Fruit fly (Drosophila melanogaster) whole organism, embryonic: ENCODE measurements around the gene Sfp87B.

Experiments used
- Bteb2 ChIP-seq: fragments of 200-800 bp; sonication (Bioruptor generic); optimal IDR thresholded peaks from 2 replicates; lab custom pipeline; 2016; ENCODE audit warnings: missing biosample characterization, missing genetic modification characterization
- CG13123 ChIP-seq: fragments of 200-800 bp; sonication (Bioruptor generic); optimal IDR thresholded peaks from 2 replicates; lab custom pipeline; 2016; ENCODE audit warnings: missing biosample characterization, missing genetic modification characterization
- CG1602 ChIP-seq: fragments of 200-800 bp; sonication (Bioruptor generic); optimal IDR thresholded peaks from 3 replicates; lab custom pipeline; 2016; ENCODE audit warnings: missing biosample characterization, missing genetic modification characterization
- CG1603 ChIP-seq: fragments of 200-800 bp; sonication (Bioruptor generic); optimal IDR thresholded peaks from 2 replicates; lab custom pipeline; 2019; ENCODE audit warnings: missing biosample characterization, mild to moderate bottlenecking, missing genetic modification characterization, moderate library complexity
- CG17328 ChIP-seq: fragments of 200-800 bp; sonication (Bioruptor generic); IDR thresholded peaks from 2 replicates; pipeline ENCODE4 v1.3.6; 2022; ENCODE audit warnings: missing biosample characterization, missing genetic modification characterization
- CG2116 ChIP-seq: fragments of 200-800 bp; sonication (Bioruptor generic); optimal IDR thresholded peaks from 3 replicates; lab custom pipeline; 2018; ENCODE audit warnings: missing biosample characterization, mild to moderate bottlenecking, missing genetic modification characterization
- CG2875 ChIP-seq: fragments of 200-800 bp; sonication (Bioruptor generic); optimal IDR thresholded peaks from 2 replicates; lab custom pipeline; 2017; ENCODE audit warnings: missing biosample characterization, mild to moderate bottlenecking, missing genetic modification characterization, missing genetic modification reagents
- CG3163 ChIP-seq: fragments of 200-800 bp; sonication (Bioruptor generic); optimal IDR thresholded peaks from 3 replicates; lab custom pipeline; 2016; ENCODE audit warnings: missing biosample characterization, missing genetic modification characterization
- CG6175 ChIP-seq: fragments of 200-800 bp; sonication (Bioruptor generic); IDR thresholded peaks from 3 replicates; pipeline ENCODE4 v1.3.6; 2022; ENCODE audit warnings: missing biosample characterization, missing genetic modification characterization
- CG6272 ChIP-seq: fragments of 200-800 bp; sonication (Bioruptor generic); IDR thresholded peaks from 2 replicates; pipeline ENCODE4 v1.3.6; 2022; ENCODE audit warnings: missing biosample characterization, missing genetic modification characterization
- CG8281 ChIP-seq: fragments of 200-800 bp; sonication (Bioruptor generic); optimal IDR thresholded peaks from 2 replicates; lab custom pipeline; 2018; ENCODE audit warnings: missing biosample characterization, mild to moderate bottlenecking, missing genetic modification characterization, moderate library complexity
- CG9797 ChIP-seq: fragments of 200-800 bp; sonication (Bioruptor generic); optimal IDR thresholded peaks from 3 replicates; lab custom pipeline; 2018; ENCODE audit warnings: missing biosample characterization, mild to moderate bottlenecking, missing genetic modification characterization
- CG9876 ChIP-seq: fragments of 200-800 bp; sonication (Bioruptor generic); optimal IDR thresholded peaks from 2 replicates; lab custom pipeline; 2016; ENCODE audit warnings: missing biosample characterization, missing genetic modification characterization
- CHES-1-like ChIP-seq: fragments of 200-800 bp; sonication (Bioruptor generic); optimal IDR thresholded peaks from 2 replicates; lab custom pipeline; 2016; ENCODE audit warnings: missing biosample characterization, missing genetic modification characterization
- Drgx ChIP-seq: fragments of 200-800 bp; sonication (Bioruptor generic); IDR thresholded peaks from 2 replicates; pipeline ENCODE4 v1.3.6; 2022; ENCODE audit warnings: missing biosample characterization, missing genetic modification characterization
- Ets65A ChIP-seq: fragments of 200-800 bp; sonication (Bioruptor generic); peaks from one replicate; lab custom pipeline; 2016; ENCODE audit warnings: missing biosample characterization, missing genetic modification characterization
- Fer1 ChIP-seq: fragments of 200-800 bp; sonication (Bioruptor generic); optimal IDR thresholded peaks from 2 replicates; lab custom pipeline; 2017; ENCODE audit warnings: missing biosample characterization, mild to moderate bottlenecking, missing genetic modification characterization
- HLHmδ ChIP-seq: fragments of 200-800 bp; sonication (Bioruptor generic); optimal IDR thresholded peaks from 2 replicates; lab custom pipeline; 2018; ENCODE audit warnings: missing biosample characterization, mild to moderate bottlenecking, missing genetic modification characterization, moderate library complexity
- HmgD ChIP-seq: fragments of 200-800 bp; sonication (Bioruptor generic); optimal IDR thresholded peaks from 3 replicates; lab custom pipeline; 2016; ENCODE audit warnings: missing biosample characterization, missing genetic modification characterization
- NC2α ChIP-seq: fragments of 200-800 bp; sonication (Bioruptor generic); optimal IDR thresholded peaks from 2 replicates; lab custom pipeline; 2016; ENCODE audit warnings: missing biosample characterization, missing genetic modification characterization
- Vsx1 ChIP-seq: fragments of 200-800 bp; sonication (Bioruptor generic); optimal IDR thresholded peaks from 2 replicates; lab custom pipeline; 2017; ENCODE audit warnings: missing biosample characterization, mild to moderate bottlenecking, missing genetic modification characterization, missing genetic modification reagents
- Xrp1 ChIP-seq: fragments of 200-800 bp; sonication (Bioruptor generic); IDR thresholded peaks from 2 replicates; pipeline ENCODE4 v1.3.6; 2022; ENCODE audit warnings: missing biosample characterization, missing genetic modification characterization
- abd-A ChIP-seq: fragments of 200-800 bp; sonication (Bioruptor generic); optimal IDR thresholded peaks from 3 replicates; lab custom pipeline; 2019; ENCODE audit warnings: missing biosample characterization, mild to moderate bottlenecking, missing genetic modification characterization, moderate library complexity
- ac ChIP-seq: fragments of 200-800 bp; sonication (Bioruptor generic); optimal IDR thresholded peaks from 3 replicates; lab custom pipeline; 2017; ENCODE audit warnings: missing biosample characterization, mild to moderate bottlenecking, missing genetic modification characterization
- bsh ChIP-seq, 2 experiments: fragments of 200-800 bp; sonication (Bioruptor generic); optimal IDR thresholded peaks; 2 replicates each; lab custom pipeline; 2017 to 2018; ENCODE audit warnings: mild to moderate bottlenecking in 2 of 2, missing biosample characterization in 2 of 2, missing genetic modification characterization in 2 of 2, moderate library complexity in 1 of 2
- chif ChIP-seq, 2 experiments: fragments of 200-800 bp; sonication (Bioruptor generic); optimal IDR thresholded peaks; 3 replicates each; lab custom pipeline; 2016; ENCODE audit warnings: missing biosample characterization in 2 of 2, missing genetic modification characterization in 2 of 2
- esg ChIP-seq: fragments of 200-800 bp; sonication (Bioruptor generic); conservative IDR thresholded peaks from 2 replicates; pipeline ENCODE4 v1.3.6; 2022; ENCODE audit warnings: missing biosample characterization, missing genetic modification characterization
- gsb-n ChIP-seq: fragments of 200-800 bp; sonication (Bioruptor generic); optimal IDR thresholded peaks from 3 replicates; lab custom pipeline; 2018; ENCODE audit warnings: missing biosample characterization, mild to moderate bottlenecking, missing genetic modification characterization
- gt ChIP-seq: fragments of 200-800 bp; sonication (Bioruptor generic); IDR thresholded peaks from 2 replicates; pipeline ENCODE4 v1.3.6; 2022; ENCODE audit warnings: missing biosample characterization, missing genetic modification characterization
- kni ChIP-seq: fragments of 200-800 bp; sonication (Bioruptor generic); optimal IDR thresholded peaks from 3 replicates; lab custom pipeline; 2017; ENCODE audit warnings: mild to moderate bottlenecking, missing biosample characterization, missing genetic modification reagents, missing genetic modification characterization
- nau ChIP-seq: fragments of 200-800 bp; sonication (Bioruptor generic); optimal IDR thresholded peaks from 3 replicates; lab custom pipeline; 2017; ENCODE audit warnings: missing biosample characterization, mild to moderate bottlenecking, missing genetic modification characterization, missing genetic modification reagents
- nerfin-1 ChIP-seq: fragments of 200-800 bp; sonication (Bioruptor generic); optimal IDR thresholded peaks from 3 replicates; lab custom pipeline; 2019; ENCODE audit warnings: missing biosample characterization, mild to moderate bottlenecking, missing genetic modification characterization, moderate library complexity
- nmo ChIP-seq: fragments of 200-800 bp; sonication (Bioruptor generic); optimal IDR thresholded peaks from 2 replicates; lab custom pipeline; 2018; ENCODE audit warnings: missing biosample characterization, mild to moderate bottlenecking, missing genetic modification characterization, moderate library complexity
- org-1 ChIP-seq: fragments of 200-800 bp; sonication (Bioruptor generic); optimal IDR thresholded peaks from 2 replicates; lab custom pipeline; 2017; ENCODE audit warnings: missing biosample characterization, missing genetic modification characterization
- salm ChIP-seq: fragments of 200-800 bp; sonication (Bioruptor generic); optimal IDR thresholded peaks from 2 replicates; lab custom pipeline; 2018; ENCODE audit warnings: missing biosample characterization, mild to moderate bottlenecking, missing genetic modification characterization
- sens ChIP-seq: fragments of 200-800 bp; sonication (Bioruptor generic); peaks from one replicate; lab custom pipeline; 2016; ENCODE audit warnings: missing biosample characterization, missing genetic modification characterization
- ssp ChIP-seq: fragments of 200-800 bp; sonication (Bioruptor generic); IDR thresholded peaks from 2 replicates; pipeline ENCODE4 v1.3.6; 2022; ENCODE audit warnings: missing biosample characterization, missing genetic modification characterization
- stwl ChIP-seq: fragments of 200-800 bp; sonication (Bioruptor generic); optimal IDR thresholded peaks from 3 replicates; lab custom pipeline; 2018; ENCODE audit warnings: missing biosample characterization, mild to moderate bottlenecking, missing genetic modification characterization, moderate library complexity
- zen ChIP-seq: fragments of 200-800 bp; sonication (Bioruptor generic); optimal IDR thresholded peaks from 3 replicates; lab custom pipeline; 2018; ENCODE audit warnings: missing biosample characterization, mild to moderate bottlenecking, missing genetic modification characterization, moderate library complexity
- zfh1 ChIP-seq: fragments of 200-800 bp; sonication (Bioruptor generic); IDR thresholded peaks from 3 replicates; pipeline ENCODE4 v1.3.6; 2022; ENCODE audit warnings: missing biosample characterization, missing genetic modification characterization

The Sfp87B gene

dm6 chr3R:12285589-12285988 lies 12.7 kb downstream of the Sfp87B start:
- TF ChIP-seq Bteb2 (GFP tag; lab: Kevin White, UChicago) (no peak), HLHmδ (GFP tag; lab: Kevin White, UChicago) (no peak), CG13123 (GFP tag; lab: Kevin White, UChicago) (no peak), HmgD (no peak), ac (GFP tag; lab: Kevin White, UChicago) (no peak), nau (no peak), CG9876 (GFP tag; lab: Kevin White, UChicago) (no peak), gt (GFP tag; lab: Robert Waterston, UW) (no peak), CG1603 (no peak), CG2116 (GFP tag; lab: Kevin White, UChicago) (no peak), stwl (no peak), CG6272 (GFP tag; lab: Robert Waterston, UW) (no peak), chif (GFP tag; optimal IDR thresholded peaks at IDR 0.05; lab: Kevin White, UChicago) (no peak), nmo (no peak), Vsx1 (no peak)

dm6 chr3R:12288580-12289299 lies 15.8 kb downstream of the Sfp87B start:
- TF ChIP-seq CG9797 (GFP tag; lab: Kevin White, UChicago) (no peak), Ets65A (peak; percentile 59)

dm6 chr3R:12290466-12291237 lies 17.7 kb downstream of the Sfp87B start:
- TF ChIP-seq CG17328 (GFP tag; lab: Robert Waterston, UW) (no peak), zfh1 (GFP tag; lab: Robert Waterston, UW) (no peak), CG8281 (tag; lab: Kevin White, UChicago) (peak; percentile 97)

DNA sequence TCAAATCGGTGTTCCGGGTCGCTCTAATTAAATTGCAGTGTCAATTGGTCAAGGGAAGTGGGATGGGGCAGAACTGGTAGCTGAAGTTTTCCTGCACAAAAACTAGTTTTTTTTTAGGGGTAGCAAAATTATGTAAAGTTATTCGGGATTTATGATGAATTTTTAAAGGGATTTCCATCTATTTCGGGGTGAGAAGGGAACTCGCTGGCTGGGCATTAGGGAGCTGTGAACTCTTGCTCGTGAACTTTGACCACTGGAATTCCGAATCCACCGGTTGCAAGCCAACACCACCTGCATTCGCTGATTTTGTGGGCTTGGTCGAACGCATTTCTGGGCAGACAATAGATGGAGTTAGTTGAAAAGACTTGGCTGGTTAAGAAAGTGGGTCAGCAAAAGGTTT lies 18.9 kb downstream of the Sfp87B start:
- peak; percentile 18 for TF ChIP-seq Ets65A
- TF ChIP-seq gsb-n (tag; lab: Kevin White, UChicago) = peak; percentile 16
- no peak for TF ChIP-seq NC2α (GFP tag; lab: Kevin White, UChicago)
- TF ChIP-seq nerfin-1 = peak; percentile 70
- TF ChIP-seq CG6175 (GFP tag; lab: Robert Waterston, UW) = no peak

DNA sequence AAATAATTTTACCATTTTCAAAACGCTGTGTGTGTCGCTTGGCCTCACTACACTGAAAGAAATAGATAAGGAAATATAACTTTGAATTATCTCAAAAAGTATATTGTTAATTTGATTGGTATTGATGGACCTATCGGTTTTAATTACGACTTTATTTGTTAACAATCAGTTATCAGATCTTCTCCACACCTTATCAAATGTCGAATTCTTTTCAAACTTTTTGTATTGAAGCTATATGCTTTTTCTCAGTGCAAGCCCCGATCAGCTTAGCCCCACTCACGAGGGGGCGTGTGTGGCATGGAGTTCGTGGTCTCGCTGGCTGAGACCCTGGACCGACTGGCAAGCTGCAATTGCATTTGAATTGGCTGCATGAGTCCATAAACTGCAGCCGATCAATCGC lies 24.3 kb downstream of the Sfp87B start:
- no peak for TF ChIP-seq CHES-1-like
- TF ChIP-seq CG3163 = no peak
- TF ChIP-seq sens (GFP tag; lab: Kevin White, UChicago) = peak; percentile 56
- TF ChIP-seq Drgx (GFP tag; lab: Robert Waterston, UW) = peak; percentile 81
- TF ChIP-seq CG1602 (GFP tag; lab: Kevin White, UChicago) = no peak
- TF ChIP-seq bsh (GFP tag; optimal IDR thresholded peaks at IDR 0.05; lab: Kevin White, UChicago) = peak in 1 of 2 experiments; percentile 25

DNA sequence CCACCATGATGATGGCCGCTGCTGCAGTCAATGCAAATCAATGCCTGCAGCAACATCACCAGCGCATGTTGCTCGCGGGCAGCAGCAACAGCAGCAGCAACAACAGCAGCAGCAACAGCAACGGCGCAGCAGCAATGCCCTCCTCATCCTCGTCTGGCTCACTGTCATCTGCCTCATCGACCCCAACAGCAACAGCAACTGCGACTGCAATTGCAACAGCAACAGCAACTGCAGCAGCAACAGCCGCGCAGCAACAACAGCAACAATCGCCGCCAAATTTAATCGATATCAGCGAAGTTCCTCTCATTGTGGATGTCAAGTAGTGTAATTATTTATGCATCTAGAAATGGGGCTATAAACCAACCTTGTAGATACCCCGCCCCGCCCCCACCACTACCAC lies 28.6 kb downstream of the Sfp87B start:
- TF ChIP-seq abd-A = no peak
- TF ChIP-seq CG9797 (GFP tag; lab: Kevin White, UChicago) = no peak
- no peak for TF ChIP-seq kni (GFP tag; lab: Kevin White, UChicago)
- no peak for TF ChIP-seq CG2875 (GFP tag; lab: Kevin White, UChicago)
- no peak for TF ChIP-seq salm (tag; lab: Kevin White, UChicago)
- TF ChIP-seq zen (tag; lab: Kevin White, UChicago) = no peak
- TF ChIP-seq Fer1 = no peak
- no peak for TF ChIP-seq esg (GFP tag; lab: Robert Waterston, UW)
- no peak for TF ChIP-seq ssp (GFP tag; lab: Robert Waterston, UW)
- TF ChIP-seq org-1 (GFP tag; lab: Kevin White, UChicago) = no peak
- no peak for TF ChIP-seq Xrp1 (GFP tag; lab: Robert Waterston, UW)
- TF ChIP-seq, all 482 proteins: peak for 0
